Worm (Caenorhabditis elegans): ENCODE data around the gene C01G6.9.

Gene C01G6.9

ce11 chrII:9283668-9284357 is 11.8 kb downstream of the C01G6.9 start (continued):
- peak; percentile 28 to 72 for TF ChIP-seq lin-35 (GFP tag; optimal IDR thresholded peaks at IDR 0.05)
- TF ChIP-seq sptf-1 (tag; optimal IDR thresholded peaks at IDR 0.05) = no peak
- peak in 1 of 2 experiments; percentile 98 for TF ChIP-seq mdl-1 (tag; optimal IDR thresholded peaks at IDR 0.05)
- TF ChIP-seq nhr-85 (tag) = peak; percentile 93
- no peak for TF ChIP-seq unc-30 (tag; optimal IDR thresholded peaks at IDR 0.05)
- peak; percentile 87 for TF ChIP-seq lin-39 (tag; optimal IDR thresholded peaks at IDR 0.05)
- TF ChIP-seq nhr-90 (tag; optimal IDR thresholded peaks at IDR 0.05; ENCODE audit: poor library complexity) = peak; percentile 68
- TF ChIP-seq ceh-90 (tag; optimal IDR thresholded peaks at IDR 0.05) = no peak
- TF ChIP-seq lsy-2 (tag; optimal IDR thresholded peaks at IDR 0.05) = peak; percentile 78 to 87
- peak; percentile 75 for TF ChIP-seq tbx-2 (tag; optimal IDR thresholded peaks at IDR 0.05)
- peak; percentile 92 for TF ChIP-seq rnt-1 (tag; optimal IDR thresholded peaks at IDR 0.05)
- TF ChIP-seq ama-1 (optimal IDR thresholded peaks at IDR 0.05) = peak; percentile 63
- peak; percentile 93 for TF ChIP-seq nhr-20 (tag; optimal IDR thresholded peaks at IDR 0.05)
- peak; percentile 95 for TF ChIP-seq lin-14 (GFP tag; optimal IDR thresholded peaks at IDR 0.05)
- no peak for TF ChIP-seq ceh-63 (GFP tag; optimal IDR thresholded peaks at IDR 0.05)
- peak; percentile 69 for TF ChIP-seq lin-13 (GFP tag; optimal IDR thresholded peaks at IDR 0.05)
- TF ChIP-seq unc-62 (GFP tag; optimal IDR thresholded peaks at IDR 0.05) = no peak
- TF ChIP-seq alr-1 (tag; optimal IDR thresholded peaks at IDR 0.05; ENCODE audit: borderline replicate concordance) = no peak
- TF ChIP-seq ztf-4 (tag; optimal IDR thresholded peaks at IDR 0.05) = peak; percentile 48
- no peak for TF ChIP-seq ces-1 (GFP tag; optimal IDR thresholded peaks at IDR 0.05)
- peak; percentile 69 for TF ChIP-seq lir-3 (tag; optimal IDR thresholded peaks at IDR 0.05; ENCODE audit: poor library complexity)
- peak; percentile 73 for TF ChIP-seq jun-1 (tag; optimal IDR thresholded peaks at IDR 0.05)
- peak; percentile 81 for TF ChIP-seq mep-1 (tag; optimal IDR thresholded peaks at IDR 0.05)
- TF ChIP-seq dpl-1 (GFP tag; optimal IDR thresholded peaks at IDR 0.05) = peak in 2 of 3 experiments; percentile 19 to 51
- TF ChIP-seq nhr-11 (tag; optimal IDR thresholded peaks at IDR 0.05) = peak; percentile 79
- no peak for TF ChIP-seq ets-5 (GFP tag; IDR thresholded peaks at IDR 0.05)
- no peak for TF ChIP-seq unc-98 (GFP tag; IDR thresholded peaks at IDR 0.05)
- peak; percentile 46 for TF ChIP-seq grh-1 (GFP tag; IDR thresholded peaks at IDR 0.05)
- TF ChIP-seq elt-3 (tag; optimal IDR thresholded peaks at IDR 0.05) = peak in 2 of 6 experiments; percentile 88 to 97
- no peak for TF ChIP-seq nhr-77 (tag; optimal IDR thresholded peaks at IDR 0.05)
- TF ChIP-seq irx-1 (tag; optimal IDR thresholded peaks at IDR 0.05) = peak; percentile 57
- TF ChIP-seq pax-3 (tag; optimal IDR thresholded peaks at IDR 0.05) = no peak
- TF ChIP-seq nhr-71 (tag; optimal IDR thresholded peaks at IDR 0.05) = peak; percentile 95

- TF ChIP-seq pag-3 (tag; optimal IDR thresholded peaks at IDR 0.05; ENCODE audit: borderline replicate concordance, insufficient read depth) = peak; percentile 18
- TF ChIP-seq unc-130 (tag; optimal IDR thresholded peaks at IDR 0.05) = peak; percentile 66
- TF ChIP-seq nhr-71 (tag; optimal IDR thresholded peaks at IDR 0.05) = peak; percentile 97
- peak in 4 of 6 experiments; percentile 48 to 78 (median 58) for TF ChIP-seq elt-3 (tag; optimal IDR thresholded peaks at IDR 0.05)
- TF ChIP-seq vab-15 (tag; optimal IDR thresholded peaks at IDR 0.05) = no peak
- no peak for TF ChIP-seq unc-30 (tag; optimal IDR thresholded peaks at IDR 0.05)
- TF ChIP-seq ceh-82 (tag; optimal IDR thresholded peaks at IDR 0.05) = peak; percentile 60 to 92 (median 75)
- peak; percentile 80 to 88 for TF ChIP-seq efl-1 (optimal IDR thresholded peaks at IDR 0.05)
- TF ChIP-seq efl-1 (GFP tag; optimal IDR thresholded peaks at IDR 0.05 in 1 of 2) = peak; percentile 52 to 88
- peak; percentile 97 for TF ChIP-seq C34B4.2 (tag; optimal IDR thresholded peaks at IDR 0.05)
- TF ChIP-seq hlh-17 (GFP tag; optimal IDR thresholded peaks at IDR 0.05; ENCODE audit: borderline replicate concordance) = no peak
- no peak; the same call in 1 of the 2 replicates for TF ChIP-seq ceh-88 (GFP tag; IDR thresholded peaks at IDR 0.05)
- no peak for TF ChIP-seq lin-39 (tag; optimal IDR thresholded peaks at IDR 0.05)
- TF ChIP-seq fkh-10 (GFP tag; optimal IDR thresholded peaks at IDR 0.05) = peak; percentile 81
- TF ChIP-seq nhr-77 (tag; optimal IDR thresholded peaks at IDR 0.05) = peak; percentile 94
- peak; percentile 92 for TF ChIP-seq jun-1 (tag; optimal IDR thresholded peaks at IDR 0.05)
- TF ChIP-seq lin-13 (GFP tag; optimal IDR thresholded peaks at IDR 0.05) = peak; percentile 85
- no peak for TF ChIP-seq Y116A8C.19 (tag; optimal IDR thresholded peaks at IDR 0.05; ENCODE audit: borderline replicate concordance)
- no peak for TF ChIP-seq efl-3 (GFP tag; optimal IDR thresholded peaks at IDR 0.05)
- TF ChIP-seq nhr-11 (tag; optimal IDR thresholded peaks at IDR 0.05) = peak; percentile 62
- no peak for TF ChIP-seq ces-1 (GFP tag; optimal IDR thresholded peaks at IDR 0.05)
- peak; percentile 99 for TF ChIP-seq lin-14 (GFP tag; optimal IDR thresholded peaks at IDR 0.05)
- TF ChIP-seq nhr-84 (tag; optimal IDR thresholded peaks at IDR 0.05) = no peak
- TF ChIP-seq irx-1 (tag; optimal IDR thresholded peaks at IDR 0.05) = peak; percentile 71
- TF ChIP-seq hpl-2 (GFP tag; optimal IDR thresholded peaks at IDR 0.05) = peak; percentile 61
- no peak for TF ChIP-seq lin-15B (tag; optimal IDR thresholded peaks at IDR 0.05)
- peak; percentile 92 for TF ChIP-seq ztf-4 (tag; optimal IDR thresholded peaks at IDR 0.05)
- peak in 1 of 2 experiments; percentile 90 for TF ChIP-seq mdl-1 (tag; optimal IDR thresholded peaks at IDR 0.05)
- peak; percentile 83 to 87 for TF ChIP-seq lin-35 (GFP tag; optimal IDR thresholded peaks at IDR 0.05)
- TF ChIP-seq grh-1 (GFP tag; IDR thresholded peaks at IDR 0.05) = peak; percentile 70
Measured at ce11 chrII:9282787-9283186, 12.8 kb downstream of the C01G6.9 start.

All from whole organism, L1 larva.